Worm (Caenorhabditis elegans): ENCODE measurements around the gene C54F6.3.

- TF ChIP-seq tra-4 (tag; optimal IDR thresholded peaks at IDR 0.05) (no peak), tbx-11 (GFP tag; IDR thresholded peaks at IDR 0.05) (no peak), flt-1 (GFP tag; IDR thresholded peaks at IDR 0.05) (no peak), ama-1 (optimal IDR thresholded peaks at IDR 0.05) (no peak), hmg-4 (GFP tag; optimal IDR thresholded peaks at IDR 0.05) (no peak), sea-1 (GFP tag; conservative IDR thresholded peaks at IDR 0.05) (no peak), tbx-37 (GFP tag; conservative IDR thresholded peaks at IDR 0.05) (no peak), ceh-36 (tag; optimal IDR thresholded peaks at IDR 0.05) (no peak), ets-7 (tag; optimal IDR thresholded peaks at IDR 0.05) (no peak), aly-1 (tag; optimal IDR thresholded peaks at IDR 0.05) (no peak), B0310.2 (tag; optimal IDR thresholded peaks at IDR 0.05) (no peak), scrt-1 (GFP tag; IDR thresholded peaks at IDR 0.05) (no peak), ceh-13 (GFP tag; optimal IDR thresholded peaks at IDR 0.05) (no peak), hmbx-1 (tag; optimal IDR thresholded peaks at IDR 0.05) (no peak)
Observed at ce11 chrV:7521304-7521703, 11.7 kb upstream of the C54F6.3 start.
